Worm (Caenorhabditis elegans): ENCODE results near the gene rga-9.

The rga-9 gene

DNA sequence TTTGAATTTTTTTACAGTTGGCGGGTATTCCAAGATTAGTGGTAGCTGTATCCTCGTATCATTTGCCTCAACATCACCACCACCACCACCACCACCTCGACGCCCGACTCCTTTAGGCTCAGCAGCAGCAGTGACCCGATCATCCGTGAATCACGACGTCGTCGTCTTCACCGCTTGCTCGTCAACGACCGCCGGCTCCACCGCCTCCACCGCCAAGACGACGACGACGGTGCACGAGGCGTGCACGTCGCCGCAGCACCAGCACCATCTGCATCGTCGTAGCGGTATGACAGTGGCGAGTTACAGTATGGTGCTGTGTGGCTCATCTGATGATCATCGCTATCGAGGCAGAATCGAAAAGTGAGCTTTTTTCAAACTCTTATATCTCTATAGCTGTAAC lies at the start of gene rga-9:
rga-9 (plus strand) TSS at position 16 of the 400 bp plus-strand sequence.
- TF ChIP-seq ceh-82 (tag; optimal IDR thresholded peaks at IDR 0.05) (no peak), nhr-11 (tag; optimal IDR thresholded peaks at IDR 0.05) (no peak), fos-1 (tag; optimal IDR thresholded peaks at IDR 0.05) (no peak), nhr-12 (tag; optimal IDR thresholded peaks at IDR 0.05) (no peak), ZK546.5 (tag; optimal IDR thresholded peaks at IDR 0.05) (no peak), aly-2 (tag; optimal IDR thresholded peaks at IDR 0.05) (no peak), elt-3 (tag; optimal IDR thresholded peaks at IDR 0.05) (no peak), elt-1 (tag; optimal IDR thresholded peaks at IDR 0.05) (no peak), nhr-6 (tag; optimal IDR thresholded peaks at IDR 0.05) (no peak), nhr-25 (tag; optimal IDR thresholded peaks at IDR 0.05) (no peak), snpc-4 (tag; optimal IDR thresholded peaks at IDR 0.05) (no peak), C34F6.9 (tag; optimal IDR thresholded peaks at IDR 0.05) (no peak), lsy-2 (tag; optimal IDR thresholded peaks at IDR 0.05) (no peak), ztf-11 (tag; optimal IDR thresholded peaks at IDR 0.05) (no peak), ztf-4 (tag; optimal IDR thresholded peaks at IDR 0.05) (no peak), zag-1 (tag; optimal IDR thresholded peaks at IDR 0.05) (no peak), nhr-237 (tag; optimal IDR thresholded peaks at IDR 0.05) (no peak)

DNA sequence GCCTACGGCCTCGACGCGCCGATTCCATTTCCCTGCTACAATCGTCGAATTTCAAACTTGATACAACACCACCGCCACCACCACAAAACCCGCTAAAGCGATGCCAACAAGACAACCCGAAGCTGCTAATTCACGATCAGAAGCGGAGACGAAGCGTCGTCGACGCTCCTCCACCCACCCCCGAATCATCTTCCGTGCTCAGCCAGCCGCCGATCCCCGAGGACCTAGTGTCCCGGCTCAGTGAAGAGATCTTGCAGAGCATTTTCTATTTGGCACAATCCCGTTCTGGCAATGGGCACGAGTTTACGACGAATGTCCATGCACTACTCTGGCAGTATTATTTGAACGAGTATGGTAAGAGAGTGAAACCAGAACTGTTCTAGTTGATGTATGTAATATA lies 49.4 kb upstream of the rga-9 start:
- no peak for TF ChIP-seq egl-27 (tag; optimal IDR thresholded peaks at IDR 0.05)
- TF ChIP-seq sem-4 (tag; optimal IDR thresholded peaks at IDR 0.05) = no peak

DNA sequence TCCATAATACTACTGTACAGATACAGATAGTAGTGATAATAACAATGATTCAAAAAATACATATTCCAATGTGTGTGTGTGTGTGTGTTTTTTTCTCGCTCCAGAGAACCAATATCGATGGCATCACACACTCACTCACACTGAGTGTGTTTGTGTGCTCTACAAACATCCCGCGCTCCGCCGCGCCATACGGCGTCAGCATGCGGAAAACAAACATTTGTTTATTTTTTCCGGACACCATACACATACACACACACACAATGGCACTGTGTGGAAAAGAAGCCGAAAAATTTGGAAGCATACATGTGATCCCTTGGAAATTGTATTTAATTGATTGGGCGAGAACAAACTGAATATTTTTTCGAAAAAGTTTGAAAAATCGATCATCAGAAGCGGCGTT lies 49.0 kb upstream of the rga-9 start:
- TF ChIP-seq gmeb-1 (tag; optimal IDR thresholded peaks at IDR 0.05) (no peak), R02D3.7 (tag; optimal IDR thresholded peaks at IDR 0.05) (no peak), peb-1 (tag; optimal IDR thresholded peaks at IDR 0.05) (no peak)

DNA sequence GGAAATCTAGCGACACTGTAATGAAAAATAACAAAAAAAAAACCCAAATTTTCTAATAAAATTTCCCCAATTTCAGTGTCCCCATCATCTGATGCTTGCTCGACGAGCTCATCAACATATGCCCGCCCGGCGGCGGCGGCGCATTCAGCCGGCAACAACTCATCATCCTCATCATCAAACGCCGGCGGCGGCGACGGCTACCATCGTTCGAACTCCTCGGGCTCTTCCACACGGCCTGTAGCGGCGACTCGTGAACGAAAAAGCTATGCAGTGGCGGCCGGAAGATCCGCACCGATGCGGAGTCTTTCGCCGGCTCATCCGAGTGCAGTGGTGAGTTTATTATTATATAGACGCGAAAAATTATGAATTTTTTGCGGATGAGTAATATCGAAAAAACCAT lies 47.9 kb upstream of the rga-9 start:
- no peak for TF ChIP-seq ama-1 (optimal IDR thresholded peaks at IDR 0.05)
- no peak for TF ChIP-seq nhr-6 (tag; optimal IDR thresholded peaks at IDR 0.05)
- no peak for TF ChIP-seq Y55F3AM.14 (GFP tag; optimal IDR thresholded peaks at IDR 0.05)
- TF ChIP-seq alr-1 (tag; optimal IDR thresholded peaks at IDR 0.05) = no peak
- TF ChIP-seq elt-1 (tag; optimal IDR thresholded peaks at IDR 0.05) = no peak
- no peak for TF ChIP-seq sem-4 (tag; optimal IDR thresholded peaks at IDR 0.05)
- TF ChIP-seq nhr-23 (tag; optimal IDR thresholded peaks at IDR 0.05) = no peak
- TF ChIP-seq mab-5 (tag; optimal IDR thresholded peaks at IDR 0.05) = no peak
- TF ChIP-seq gmeb-1 (tag; optimal IDR thresholded peaks at IDR 0.05) = no peak
- TF ChIP-seq aly-2 (tag; optimal IDR thresholded peaks at IDR 0.05) = no peak
- no peak for TF ChIP-seq lin-13 (GFP tag; optimal IDR thresholded peaks at IDR 0.05)
- TF ChIP-seq mdl-1 (tag; optimal IDR thresholded peaks at IDR 0.05) = no peak
- no peak for TF ChIP-seq elt-3 (tag; optimal IDR thresholded peaks at IDR 0.05)
- no peak for TF ChIP-seq ztf-11 (tag; optimal IDR thresholded peaks at IDR 0.05)
- no peak for TF ChIP-seq dmd-4 (tag; optimal IDR thresholded peaks at IDR 0.05)
- no peak for TF ChIP-seq crh-2 (tag; optimal IDR thresholded peaks at IDR 0.05)
- no peak for TF ChIP-seq nhr-237 (tag; optimal IDR thresholded peaks at IDR 0.05)
- TF ChIP-seq lin-11 (tag; optimal IDR thresholded peaks at IDR 0.05) = no peak

DNA sequence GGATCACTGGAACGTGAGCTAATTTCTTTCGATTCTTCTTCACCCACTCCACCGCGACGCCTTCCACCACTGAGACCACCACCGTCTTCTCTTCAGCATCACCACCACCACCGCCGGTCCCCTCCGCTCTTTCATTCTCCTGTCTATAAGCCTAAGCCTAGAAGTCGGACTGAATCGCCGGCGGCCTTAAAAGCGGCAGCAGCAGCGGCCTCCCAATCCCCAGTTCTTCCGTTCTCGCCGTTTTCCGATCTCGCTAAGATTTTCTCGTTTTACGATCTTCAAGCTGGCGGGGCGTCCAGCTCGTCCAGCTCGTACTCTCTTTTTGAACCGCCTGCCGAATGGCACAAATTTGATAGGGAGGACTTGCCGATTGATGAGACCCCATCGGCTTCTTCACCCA lies 41.8 kb upstream of the rga-9 start:
- TF ChIP-seq nhr-77 (tag; optimal IDR thresholded peaks at IDR 0.05) (no peak), Y55F3AM.14 (GFP tag; optimal IDR thresholded peaks at IDR 0.05) (no peak), mab-5 (tag; optimal IDR thresholded peaks at IDR 0.05) (no peak), peb-1 (tag; optimal IDR thresholded peaks at IDR 0.05) (no peak), nhr-6 (tag; optimal IDR thresholded peaks at IDR 0.05) (no peak), egl-27 (tag; optimal IDR thresholded peaks at IDR 0.05) (no peak), lsy-2 (tag; optimal IDR thresholded peaks at IDR 0.05) (no peak), ama-1 (optimal IDR thresholded peaks at IDR 0.05) (no peak), ceh-82 (tag; optimal IDR thresholded peaks at IDR 0.05) (no peak), snpc-4 (tag; optimal IDR thresholded peaks at IDR 0.05) (no peak), elt-3 (tag; optimal IDR thresholded peaks at IDR 0.05) (no peak), nhr-129 (tag; optimal IDR thresholded peaks at IDR 0.05) (no peak), unc-39 (tag; optimal IDR thresholded peaks at IDR 0.05) (no peak), nhr-11 (tag; optimal IDR thresholded peaks at IDR 0.05) (no peak), nhr-10 (tag; optimal IDR thresholded peaks at IDR 0.05) (no peak)
